Worm (Caenorhabditis elegans): ENCODE measurements around the gene F45D11.11.
"Not testable (repeated sequence)": the region's sequence is repeated elsewhere in the genome, so short reads cannot be mapped to it uniquely, and the experiment has no call there.

The F45D11.11 gene

DNA sequence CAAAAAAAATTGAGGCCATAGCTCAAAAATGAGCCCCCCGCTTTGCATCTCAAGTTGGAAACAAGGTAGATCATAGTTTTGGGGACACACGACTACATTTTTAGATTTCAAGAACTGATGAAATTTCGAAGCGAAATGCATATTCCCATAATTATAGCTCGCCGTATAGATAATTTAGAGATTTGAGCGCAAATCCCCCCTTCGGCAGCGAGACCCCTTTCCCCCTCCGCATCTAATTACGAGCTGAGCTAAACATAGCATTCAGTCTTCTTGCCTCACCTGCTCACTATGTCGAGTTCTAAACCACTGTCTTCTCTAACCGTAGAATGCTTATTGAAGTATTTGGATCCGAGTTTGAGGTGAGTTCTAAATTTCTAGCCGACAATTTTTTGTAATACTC, 16.9 kb downstream of the F45D11.11 start, which contains the start of the genes fbxc-17 and fbxc-15:
Gene fbxc-17 (minus strand): TSS at position 101 of the 400 bp plus-strand sequence.
Gene fbxc-15 (plus strand): TSS at position 289 of the 400 bp plus-strand sequence.
- TF ChIP-seq flt-1 (GFP tag; IDR thresholded peaks at IDR 0.05) = no peak
- no peak for TF ChIP-seq pes-1 (GFP tag; IDR thresholded peaks at IDR 0.05)
- no peak for TF ChIP-seq ets-7 (tag; optimal IDR thresholded peaks at IDR 0.05)
- TF ChIP-seq hmg-4 (GFP tag; optimal IDR thresholded peaks at IDR 0.05) = no peak
- no peak for TF ChIP-seq hmbx-1 (tag; optimal IDR thresholded peaks at IDR 0.05)
- no peak for TF ChIP-seq B0310.2 (tag; optimal IDR thresholded peaks at IDR 0.05)
- TF ChIP-seq hnd-1 (tag; optimal IDR thresholded peaks at IDR 0.05) = no peak
- no peak for TF ChIP-seq ceh-36 (tag; optimal IDR thresholded peaks at IDR 0.05)
- TF ChIP-seq tra-4 (tag; optimal IDR thresholded peaks at IDR 0.05) = no peak
- no peak for TF ChIP-seq ama-1 (optimal IDR thresholded peaks at IDR 0.05)
- no peak for TF ChIP-seq F13C5.2 (tag; optimal IDR thresholded peaks at IDR 0.05)
- no peak for TF ChIP-seq aly-1 (tag; optimal IDR thresholded peaks at IDR 0.05)
- no peak for TF ChIP-seq scrt-1 (GFP tag; IDR thresholded peaks at IDR 0.05)
- TF ChIP-seq sea-1 (GFP tag; conservative IDR thresholded peaks at IDR 0.05) = no peak
- TF ChIP-seq tbx-37 (GFP tag; conservative IDR thresholded peaks at IDR 0.05) = no peak
- no peak for TF ChIP-seq tbx-11 (GFP tag; IDR thresholded peaks at IDR 0.05)
- no peak for TF ChIP-seq ceh-13 (GFP tag; optimal IDR thresholded peaks at IDR 0.05)

DNA sequence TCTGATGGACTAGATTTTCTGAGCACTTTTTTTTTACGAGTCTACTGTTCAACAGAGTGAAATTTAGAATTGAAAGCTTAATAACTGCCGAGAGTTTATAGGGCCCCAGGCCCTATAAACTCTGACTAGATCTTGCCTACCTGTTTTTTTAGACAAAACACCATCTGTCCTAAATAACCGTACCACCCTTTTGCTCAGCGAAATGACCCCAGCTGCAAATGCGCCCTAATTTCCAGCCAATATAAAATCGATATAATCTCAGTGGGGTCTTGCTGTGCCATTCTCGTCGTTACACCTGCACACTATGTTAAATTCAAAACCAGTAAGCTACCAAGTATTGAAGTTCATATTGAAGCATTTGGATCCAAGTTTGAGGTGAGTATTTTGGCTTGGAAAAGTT, 22.0 kb downstream of the F45D11.11 start, which contains the start of gene fbxc-14:
Gene fbxc-14 (plus strand): TSS at position 301 of the 400 bp plus-strand sequence.
- TF ChIP-seq scrt-1 (GFP tag; IDR thresholded peaks at IDR 0.05) (no peak), hmbx-1 (tag; optimal IDR thresholded peaks at IDR 0.05) (no peak), tbx-37 (GFP tag; conservative IDR thresholded peaks at IDR 0.05) (no peak), ets-7 (tag; optimal IDR thresholded peaks at IDR 0.05) (no peak), pes-1 (GFP tag; IDR thresholded peaks at IDR 0.05) (no peak), tra-4 (tag; optimal IDR thresholded peaks at IDR 0.05) (no peak), F13C5.2 (tag; optimal IDR thresholded peaks at IDR 0.05) (no peak), ama-1 (optimal IDR thresholded peaks at IDR 0.05) (no peak), sea-1 (GFP tag; conservative IDR thresholded peaks at IDR 0.05) (no peak), ceh-36 (tag; optimal IDR thresholded peaks at IDR 0.05) (no peak), hmg-4 (GFP tag; optimal IDR thresholded peaks at IDR 0.05) (no peak), tbx-11 (GFP tag; IDR thresholded peaks at IDR 0.05) (no peak), hnd-1 (tag; optimal IDR thresholded peaks at IDR 0.05) (no peak), flt-1 (GFP tag; IDR thresholded peaks at IDR 0.05) (no peak), ceh-13 (GFP tag; optimal IDR thresholded peaks at IDR 0.05) (no peak), aly-1 (tag; optimal IDR thresholded peaks at IDR 0.05) (no peak)

DNA sequence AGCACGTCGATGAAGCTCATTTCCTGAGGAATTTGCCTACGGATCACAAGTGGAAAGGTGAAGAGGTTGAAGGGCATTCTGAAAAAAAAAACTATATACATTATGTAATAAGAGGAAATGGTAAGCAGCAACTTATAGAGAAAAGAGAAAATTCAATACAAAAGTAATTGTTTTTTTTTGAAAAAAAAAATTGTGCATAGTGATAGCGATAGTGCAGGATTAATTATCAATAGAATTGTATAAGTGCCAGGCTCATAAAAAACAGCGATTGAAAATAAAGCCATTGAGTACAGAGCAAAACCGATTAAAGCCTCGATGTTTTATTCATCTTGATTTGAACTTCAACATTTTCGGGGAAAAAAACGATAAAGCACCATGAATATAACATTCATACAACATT, 23.2 kb downstream of the F45D11.11 start, which contains the start of gene C32B5.15:
Gene C32B5.15 (minus strand): TSS at position 101 of the 400 bp plus-strand sequence.
- no peak for TF ChIP-seq sea-1 (GFP tag; conservative IDR thresholded peaks at IDR 0.05)
- TF ChIP-seq ama-1 (optimal IDR thresholded peaks at IDR 0.05) = no peak
- no peak for TF ChIP-seq flt-1 (GFP tag; IDR thresholded peaks at IDR 0.05)
- no peak for TF ChIP-seq B0310.2 (tag; optimal IDR thresholded peaks at IDR 0.05)
- TF ChIP-seq aly-1 (tag; optimal IDR thresholded peaks at IDR 0.05) = no peak
- no peak for TF ChIP-seq tra-4 (tag; optimal IDR thresholded peaks at IDR 0.05)
- TF ChIP-seq hnd-1 (tag; optimal IDR thresholded peaks at IDR 0.05) = no peak
- TF ChIP-seq ets-7 (tag; optimal IDR thresholded peaks at IDR 0.05) = no peak
- no peak for TF ChIP-seq scrt-1 (GFP tag; IDR thresholded peaks at IDR 0.05)
- TF ChIP-seq tbx-37 (GFP tag; conservative IDR thresholded peaks at IDR 0.05) = no peak
- no peak for TF ChIP-seq ceh-13 (GFP tag; optimal IDR thresholded peaks at IDR 0.05)
- TF ChIP-seq tbx-11 (GFP tag; IDR thresholded peaks at IDR 0.05) = no peak
- no peak for TF ChIP-seq ceh-36 (tag; optimal IDR thresholded peaks at IDR 0.05)
- no peak for TF ChIP-seq F13C5.2 (tag; optimal IDR thresholded peaks at IDR 0.05)
- no peak for TF ChIP-seq pes-1 (GFP tag; IDR thresholded peaks at IDR 0.05)
- TF ChIP-seq hmbx-1 (tag; optimal IDR thresholded peaks at IDR 0.05) = no peak
- no peak for TF ChIP-seq hmg-4 (GFP tag; optimal IDR thresholded peaks at IDR 0.05)

DNA sequence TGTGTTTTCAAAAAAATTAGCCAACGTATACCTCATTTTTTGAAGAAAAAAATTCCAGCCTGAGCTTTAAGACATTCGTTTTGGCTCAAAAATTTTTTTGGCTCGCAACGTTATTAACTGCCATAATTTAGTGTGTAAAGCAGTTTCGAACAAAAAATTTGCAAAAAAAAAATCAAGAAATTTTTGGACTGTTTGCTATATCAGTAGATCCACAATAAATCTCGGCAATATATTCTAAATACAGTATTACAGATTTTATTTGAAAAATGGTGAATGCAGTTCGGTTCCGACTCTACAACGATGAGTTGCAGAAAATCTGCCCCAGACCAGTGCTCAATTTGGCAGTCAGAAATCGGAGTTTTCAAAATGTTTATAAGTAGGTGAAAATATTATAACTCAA, 27.9 kb downstream of the F45D11.11 start, which contains the start of gene C32B5.6:
Gene C32B5.6 (plus strand): TSS at position 301 of the 400 bp plus-strand sequence.
- not testable (repeated sequence) for TF ChIP-seq tbx-11 (GFP tag; IDR thresholded peaks at IDR 0.05); F13C5.2 (tag; optimal IDR thresholded peaks at IDR 0.05); hmg-4 (GFP tag; optimal IDR thresholded peaks at IDR 0.05)

DNA sequence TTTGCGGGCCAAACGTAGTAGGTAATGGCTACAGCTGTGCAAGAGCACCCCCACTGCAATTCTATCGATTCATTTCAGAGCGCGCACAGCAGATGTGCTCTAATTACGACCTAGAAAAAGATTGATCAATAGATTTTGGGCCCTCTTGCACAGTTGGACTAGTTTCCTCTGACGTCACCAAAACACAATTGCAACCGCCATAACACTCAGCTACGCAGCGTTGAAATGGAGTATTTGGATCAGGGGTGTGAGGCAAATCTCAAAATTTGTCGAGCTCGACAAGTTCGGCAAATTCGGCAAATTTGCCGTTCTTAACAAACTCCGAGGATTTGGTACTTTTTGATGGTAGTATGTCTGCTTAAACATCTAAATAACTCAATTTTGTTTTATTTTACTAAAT, 29.1 kb downstream of the F45D11.11 start, which contains the start of gene fbxc-18:
Gene fbxc-18 (minus strand): TSS at position 101 of the 400 bp plus-strand sequence.
- not testable (repeated sequence) for TF ChIP-seq B0310.2 (tag; optimal IDR thresholded peaks at IDR 0.05); hmbx-1 (tag; optimal IDR thresholded peaks at IDR 0.05); tbx-37 (GFP tag; conservative IDR thresholded peaks at IDR 0.05)

DNA sequence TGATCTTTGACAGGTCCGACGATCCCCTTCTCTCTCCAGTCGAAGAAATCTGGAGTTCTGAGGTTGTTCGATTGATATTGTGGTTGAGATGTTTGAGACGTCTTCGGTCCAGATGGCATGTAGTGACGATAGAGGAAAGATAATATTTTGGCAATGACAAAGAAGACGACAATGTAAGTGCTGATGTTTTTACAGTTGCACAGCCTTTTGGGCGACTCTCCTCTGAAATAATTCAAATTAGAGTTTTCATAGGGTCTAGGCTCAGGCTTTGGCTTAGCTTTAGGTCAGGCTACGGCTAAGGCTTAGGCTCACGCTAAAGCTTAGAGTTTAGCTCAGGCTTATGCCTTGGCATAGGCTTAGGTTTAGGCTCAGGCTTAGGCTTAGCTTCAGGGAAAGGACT, 34.1 kb downstream of the F45D11.11 start, which contains the start of gene C32B5.13:
Gene C32B5.13 (minus strand): TSS at position 101 of the 400 bp plus-strand sequence.
- TF ChIP-seq ceh-36 (tag; optimal IDR thresholded peaks at IDR 0.05) = no peak
- no peak for TF ChIP-seq tbx-11 (GFP tag; IDR thresholded peaks at IDR 0.05)

DNA sequence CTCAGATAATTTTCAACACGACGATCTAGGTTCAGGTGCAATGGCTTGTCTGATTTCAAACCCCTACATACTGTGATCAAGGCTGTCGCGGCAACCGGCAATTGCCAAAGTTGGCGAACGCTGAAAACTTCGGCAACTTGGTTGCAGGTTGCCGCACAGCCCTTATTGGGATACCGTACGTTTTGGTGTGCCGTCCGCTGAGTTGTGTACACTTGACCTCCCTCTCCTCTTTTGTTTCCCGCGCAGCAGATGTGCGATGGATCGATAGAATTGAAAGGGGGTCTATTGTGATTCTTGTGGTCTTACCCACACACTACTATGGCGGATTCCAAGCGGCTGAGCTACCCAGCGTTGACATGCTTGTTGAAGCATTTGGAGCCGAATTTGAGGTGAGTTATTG, 35.8 kb downstream of the F45D11.11 start, which contains the start of the genes C32B5.18 and C32B5.7:
Gene C32B5.18 (plus strand): TSS at position 301 of the 400 bp plus-strand sequence.
Gene C32B5.7 (plus strand): TSS at position 311 of the 400 bp plus-strand sequence.
- TF ChIP-seq scrt-1 (GFP tag; IDR thresholded peaks at IDR 0.05) = no peak
- no peak for TF ChIP-seq ceh-13 (GFP tag; optimal IDR thresholded peaks at IDR 0.05)
- TF ChIP-seq ama-1 (optimal IDR thresholded peaks at IDR 0.05) = no peak
- peak; percentile 6 for TF ChIP-seq hmg-4 (GFP tag; optimal IDR thresholded peaks at IDR 0.05)
- no peak for TF ChIP-seq tra-4 (tag; optimal IDR thresholded peaks at IDR 0.05)

DNA sequence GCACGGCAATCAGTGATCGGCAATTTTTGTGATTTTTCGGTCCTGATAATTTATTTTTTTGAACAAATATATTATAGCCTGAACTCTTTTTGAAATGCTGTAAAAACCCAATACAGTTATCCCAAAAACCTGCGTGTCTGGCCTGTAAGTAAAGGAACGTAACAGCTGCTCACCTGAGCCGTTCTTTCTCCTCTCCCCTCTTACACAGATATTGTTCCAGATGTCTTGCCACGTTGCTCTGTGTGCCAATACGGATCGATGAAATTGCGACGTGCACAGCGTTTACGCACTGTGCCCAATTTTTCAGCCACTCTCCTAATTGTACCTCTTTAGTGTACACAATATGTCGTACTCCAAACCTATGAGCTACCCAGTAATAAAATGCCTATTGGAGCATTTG, 37.4 kb downstream of the F45D11.11 start, which contains the start of gene sdz-4:
Gene sdz-4 (plus strand): TSS at position 301 of the 400 bp plus-strand sequence.
- TF ChIP-seq hnd-1 (tag; optimal IDR thresholded peaks at IDR 0.05) (no peak), tbx-37 (GFP tag; conservative IDR thresholded peaks at IDR 0.05) (no peak), F13C5.2 (tag; optimal IDR thresholded peaks at IDR 0.05) (no peak), hmg-4 (GFP tag; optimal IDR thresholded peaks at IDR 0.05) (no peak), scrt-1 (GFP tag; IDR thresholded peaks at IDR 0.05) (no peak), ceh-13 (GFP tag; optimal IDR thresholded peaks at IDR 0.05) (no peak), ceh-36 (tag; optimal IDR thresholded peaks at IDR 0.05) (no peak), ets-7 (tag; optimal IDR thresholded peaks at IDR 0.05) (no peak), tra-4 (tag; optimal IDR thresholded peaks at IDR 0.05) (no peak), sea-1 (GFP tag; conservative IDR thresholded peaks at IDR 0.05) (no peak)

Measured in whole organism, early embryonic.